Worm (Caenorhabditis elegans) whole organism, L4/young adult: Measurements from ENCODE around the gene F40F9.3.

ENCODE experiments used
- W03F9.2 ChIP-seq: fragments of 150-350 bp; optimal IDR thresholded peaks from 2 replicates; lab custom pipeline; 2014; ENCODE audit warnings: missing biosample characterization, missing genetic modification characterization
- him-1 ChIP-seq: sonication (generic microtip); optimal IDR thresholded peaks from 2 replicates; lab custom pipeline; 2016; ENCODE audit warnings: missing genotype, missing genetic modification reagents, missing genetic modification characterization, missing compliant biosample characterization

- TF ChIP-seq him-1 (tag; lab: Kevin White, UChicago) (no peak), W03F9.2 (no peak)
Observed at ce11 chrV:9699216-9699615, 15.8 kb upstream of the F40F9.3 start.
